Fruit fly (Drosophila melanogaster) whole organism, embryonic: ENCODE results near the gene CG8065.

Source experiments
- CG10654 ChIP-seq: fragments of 200-800 bp; sonication (Bioruptor generic); optimal IDR thresholded peaks from 2 replicates; lab custom pipeline; 2016; ENCODE audit warnings: missing biosample characterization, missing genetic modification characterization
- CG12391 ChIP-seq: fragments of 200-800 bp; sonication (Bioruptor generic); optimal IDR thresholded peaks from 3 replicates; lab custom pipeline; 2018; ENCODE audit warnings: missing biosample characterization, mild to moderate bottlenecking, missing genetic modification characterization, moderate library complexity
- CG12659 ChIP-seq: fragments of 200-800 bp; sonication (Bioruptor generic); optimal IDR thresholded peaks from 3 replicates; lab custom pipeline; 2017; ENCODE audit warnings: mild to moderate bottlenecking, missing biosample characterization, missing genetic modification reagents, missing genetic modification characterization
- CG13775 ChIP-seq: fragments of 200-800 bp; sonication (Bioruptor generic); optimal IDR thresholded peaks from 3 replicates; lab custom pipeline; 2017; ENCODE audit warnings: missing biosample characterization, mild to moderate bottlenecking, missing genetic modification characterization
- CG1602 ChIP-seq: fragments of 200-800 bp; sonication (Bioruptor generic); optimal IDR thresholded peaks from 3 replicates; lab custom pipeline; 2016; ENCODE audit warnings: missing biosample characterization, missing genetic modification characterization
- CG17385 ChIP-seq: fragments of 200-800 bp; sonication (Bioruptor generic); optimal IDR thresholded peaks from 3 replicates; lab custom pipeline; 2018; ENCODE audit warnings: missing biosample characterization, mild to moderate bottlenecking, missing genetic modification characterization
- CG17802 ChIP-seq: fragments of 200-800 bp; sonication (Bioruptor generic); optimal IDR thresholded peaks from 2 replicates; lab custom pipeline; 2018; ENCODE audit warnings: missing biosample characterization, mild to moderate bottlenecking, missing genetic modification characterization, moderate library complexity
- CG2199 ChIP-seq: fragments of 200-800 bp; sonication (Bioruptor generic); IDR thresholded peaks from 3 replicates; pipeline ENCODE4 v1.3.6; 2022; ENCODE audit warnings: missing biosample characterization, missing genetic modification characterization
- CG4404 ChIP-seq: fragments of 200-800 bp; sonication (Bioruptor generic); IDR thresholded peaks from 2 replicates; pipeline ENCODE4 v1.3.6; 2022; ENCODE audit warnings: missing biosample characterization, missing genetic modification characterization
- CG6175 ChIP-seq: fragments of 200-800 bp; sonication (Bioruptor generic); IDR thresholded peaks from 3 replicates; pipeline ENCODE4 v1.3.6; 2022; ENCODE audit warnings: missing biosample characterization, missing genetic modification characterization
- CG6654 ChIP-seq: fragments of 200-800 bp; sonication (Bioruptor generic); optimal IDR thresholded peaks from 2 replicates; lab custom pipeline; 2017; ENCODE audit warnings: missing biosample characterization, mild to moderate bottlenecking, missing genetic modification characterization
- CG6683 ChIP-seq: fragments of 200-800 bp; sonication (Bioruptor generic); optimal IDR thresholded peaks from 2 replicates; lab custom pipeline; 2017; ENCODE audit warnings: missing biosample characterization, mild to moderate bottlenecking, missing genetic modification characterization, missing genetic modification reagents
- Doc3 ChIP-seq: fragments of 200-800 bp; sonication (Bioruptor generic); IDR thresholded peaks from 3 replicates; pipeline ENCODE4 v1.3.6; 2022; ENCODE audit warnings: missing biosample characterization, missing genetic modification characterization; ENCODE audit not compliant: partially characterized antibody
- Drgx ChIP-seq: fragments of 200-800 bp; sonication (Bioruptor generic); IDR thresholded peaks from 2 replicates; pipeline ENCODE4 v1.3.6; 2022; ENCODE audit warnings: missing biosample characterization, missing genetic modification characterization
- Ets65A ChIP-seq: fragments of 200-800 bp; sonication (Bioruptor generic); peaks from one replicate; lab custom pipeline; 2016; ENCODE audit warnings: missing biosample characterization, missing genetic modification characterization
- Hr51 ChIP-seq, 2 experiments: fragments of 200-800 bp; sonication (Bioruptor generic); optimal IDR thresholded peaks; 2 replicates in 1 of 2; 3 replicates in 1 of 2; lab custom pipeline; 2016 to 2018; ENCODE audit warnings: missing biosample characterization in 2 of 2, missing genetic modification characterization in 2 of 2, mild to moderate bottlenecking in 1 of 2, moderate library complexity in 1 of 2
- Jarid2 ChIP-seq: fragments of 200-800 bp; sonication (Bioruptor generic); optimal IDR thresholded peaks from 3 replicates; lab custom pipeline; 2017; ENCODE audit warnings: mild to moderate bottlenecking, missing biosample characterization, missing genetic modification reagents, missing genetic modification characterization
- Oli ChIP-seq: fragments of 200-800 bp; sonication (Bioruptor generic); optimal IDR thresholded peaks from 2 replicates; lab custom pipeline; 2018; ENCODE audit warnings: missing biosample characterization, mild to moderate bottlenecking, missing genetic modification characterization, moderate library complexity
- Rx ChIP-seq: fragments of 200-800 bp; sonication (Bioruptor generic); IDR thresholded peaks from 2 replicates; pipeline ENCODE4 v1.3.6; 2022; ENCODE audit warnings: missing biosample characterization, missing genetic modification characterization
- Sox102F ChIP-seq: fragments of 200-800 bp; sonication (Bioruptor generic); optimal IDR thresholded peaks from 2 replicates; lab custom pipeline; 2018; ENCODE audit warnings: missing biosample characterization, mild to moderate bottlenecking, missing genetic modification characterization, moderate library complexity
- Xbp1 ChIP-seq: fragments of 200-800 bp; sonication (Bioruptor generic); optimal IDR thresholded peaks from 3 replicates; lab custom pipeline; 2016; ENCODE audit warnings: missing biosample characterization, mild to moderate bottlenecking, missing genetic modification characterization
- abd-A ChIP-seq: fragments of 200-800 bp; sonication (Bioruptor generic); optimal IDR thresholded peaks from 3 replicates; lab custom pipeline; 2019; ENCODE audit warnings: missing biosample characterization, mild to moderate bottlenecking, missing genetic modification characterization, moderate library complexity
- al ChIP-seq: fragments of 200-800 bp; sonication (Bioruptor generic); IDR thresholded peaks from 2 replicates; pipeline ENCODE4 v1.3.6; 2022; ENCODE audit warnings: missing biosample characterization, missing genetic modification characterization
- ase ChIP-seq: fragments of 200-800 bp; sonication (Bioruptor generic); IDR thresholded peaks from 3 replicates; pipeline ENCODE4 v1.3.6; 2022; ENCODE audit warnings: missing biosample characterization, missing genetic modification characterization
- chif ChIP-seq, 2 experiments: fragments of 200-800 bp; sonication (Bioruptor generic); optimal IDR thresholded peaks; 3 replicates each; lab custom pipeline; 2016; ENCODE audit warnings: missing biosample characterization in 2 of 2, missing genetic modification characterization in 2 of 2
- crol ChIP-seq: fragments of 200-800 bp; sonication (Bioruptor generic); IDR thresholded peaks from 2 replicates; pipeline ENCODE4 v1.3.6; 2022; ENCODE audit warnings: missing biosample characterization, missing genetic modification characterization
- dati ChIP-seq: fragments of 200-800 bp; sonication (Bioruptor generic); IDR thresholded peaks from 2 replicates; pipeline ENCODE4 v1.3.6; 2022; ENCODE audit warnings: missing biosample characterization, missing genetic modification characterization
- dimm ChIP-seq: fragments of 200-800 bp; sonication (Bioruptor generic); IDR thresholded peaks from 2 replicates; pipeline ENCODE4 v1.3.6; 2022; ENCODE audit warnings: missing biosample characterization, missing genetic modification characterization
- dm ChIP-seq: fragments of 200-800 bp; sonication (Bioruptor generic); optimal IDR thresholded peaks from 3 replicates; lab custom pipeline; 2016; ENCODE audit warnings: missing biosample characterization, missing genetic modification characterization
- dysf ChIP-seq: fragments of 200-800 bp; sonication (Bioruptor generic); IDR thresholded peaks from 3 replicates; pipeline ENCODE4 v1.3.6; 2022; ENCODE audit warnings: missing biosample characterization, missing genetic modification characterization
- fd3F ChIP-seq: fragments of 200-800 bp; sonication (Bioruptor generic); optimal IDR thresholded peaks from 2 replicates; lab custom pipeline; 2018; ENCODE audit warnings: missing biosample characterization, mild to moderate bottlenecking, missing genetic modification characterization, moderate library complexity
- gem ChIP-seq: fragments of 200-800 bp; sonication (Bioruptor generic); optimal IDR thresholded peaks from 2 replicates; lab custom pipeline; 2019; ENCODE audit warnings: missing biosample characterization, mild to moderate bottlenecking, missing genetic modification characterization, moderate library complexity
- grau ChIP-seq: fragments of 200-800 bp; optimal IDR thresholded peaks from 3 replicates; lab custom pipeline; 2019; ENCODE audit warnings: missing biosample characterization, mild to moderate bottlenecking, missing genetic modification characterization, moderate library complexity
- lbe ChIP-seq: fragments of 200-800 bp; sonication (Bioruptor generic); optimal IDR thresholded peaks from 2 replicates; lab custom pipeline; 2016; ENCODE audit warnings: missing biosample characterization, mild to moderate bottlenecking, missing genetic modification characterization
- prd ChIP-seq, 3 experiments: fragments of >200 bp in 2 of 3; fragments of 200-800 bp in 1 of 3; sonication (Bioruptor generic) in 1 of 3; optimal IDR thresholded peaks in 2 of 3; IDR thresholded peaks in 1 of 3; 2 replicates in 2 of 3; 3 replicates in 1 of 3; pipeline versions ENCODE4 v1.3.6 to Lab custom; 2017 to 2022; ENCODE audit warnings: missing biosample characterization in 1 of 3, missing genetic modification characterization in 1 of 3
- salm ChIP-seq: fragments of 200-800 bp; sonication (Bioruptor generic); optimal IDR thresholded peaks from 2 replicates; lab custom pipeline; 2018; ENCODE audit warnings: missing biosample characterization, mild to moderate bottlenecking, missing genetic modification characterization
- sd ChIP-seq: fragments of 200-800 bp; sonication (Bioruptor generic); optimal IDR thresholded peaks from 3 replicates; lab custom pipeline; 2018; ENCODE audit warnings: missing biosample characterization, mild to moderate bottlenecking, missing genetic modification characterization, moderate library complexity
- usp ChIP-seq: fragments of >200 bp; optimal IDR thresholded peaks from 2 replicates; lab custom pipeline; 2017; ENCODE audit warnings: missing biosample characterization, missing genetic modification characterization
- zen ChIP-seq: fragments of 200-800 bp; sonication (Bioruptor generic); optimal IDR thresholded peaks from 3 replicates; lab custom pipeline; 2018; ENCODE audit warnings: missing biosample characterization, mild to moderate bottlenecking, missing genetic modification characterization, moderate library complexity

The CG8065 gene

DNA sequence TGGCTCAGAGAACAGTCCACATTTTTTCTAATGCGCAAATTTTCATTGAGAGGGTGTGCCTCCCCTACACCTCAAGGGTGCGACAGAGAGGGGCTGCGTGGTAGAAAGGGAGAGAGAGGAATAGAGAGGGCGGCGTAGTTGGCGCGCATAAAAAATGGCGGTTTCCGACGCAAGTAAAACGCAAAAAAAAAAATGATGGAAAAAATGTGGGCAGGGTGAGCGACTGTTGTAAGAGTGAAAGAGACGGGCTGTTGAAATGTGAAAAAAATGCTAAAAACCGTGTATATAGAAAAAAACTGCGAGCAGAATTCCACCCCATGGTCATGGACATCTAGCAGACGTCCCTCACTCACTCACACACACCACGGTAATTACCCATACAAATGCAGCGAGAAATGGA lies 10.6 kb downstream of the CG8065 start (continued):
- TF ChIP-seq sd (peak; percentile 31), Doc3 (GFP tag; lab: Robert Waterston, UW) (no peak), abd-A (tag; lab: Kevin White, UChicago) (peak; percentile 87)

DNA sequence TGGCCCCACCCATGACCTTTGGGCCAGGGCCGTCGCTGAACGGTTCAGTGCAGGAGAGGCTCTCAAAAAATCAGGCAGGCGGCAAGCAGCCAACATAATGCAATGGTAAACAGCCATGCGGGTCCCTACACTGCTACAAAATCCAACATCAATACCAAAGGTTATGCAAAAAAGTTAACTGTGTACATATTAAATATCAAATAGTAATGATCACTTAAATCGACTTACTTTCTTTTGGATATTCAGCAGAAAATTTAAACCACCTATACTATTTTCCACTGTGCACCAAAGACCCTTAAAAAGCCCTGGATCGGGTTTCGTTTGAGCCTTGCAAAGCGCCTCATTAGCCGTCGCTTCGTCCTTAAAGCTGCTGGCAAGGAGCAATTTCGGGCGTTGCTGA lies 11.6 kb downstream of the CG8065 start:
- TF ChIP-seq Jarid2 (no peak), prd (optimal IDR thresholded peaks at IDR 0.05; lab: Kevin White, UChicago) (no peak), prd (GFP tag; IDR thresholded peaks at IDR 0.05; lab: Robert Waterston, UW) (peak; percentile 18; the same call in 1 of the 3 replicates), lbe (GFP tag; lab: Kevin White, UChicago) (peak; percentile 15), CG4404 (GFP tag; lab: Robert Waterston, UW) (0 out of 2 replicates have a peak, but pooled peaks have one; percentile 15), al (GFP tag; lab: Robert Waterston, UW) (no peak), CG10654 (GFP tag; lab: Kevin White, UChicago) (no peak), CG6683 (GFP tag; lab: Kevin White, UChicago) (no peak), CG6175 (GFP tag; lab: Robert Waterston, UW) (no peak), CG12659 (no peak), Hr51 (GFP tag; optimal IDR thresholded peaks at IDR 0.05; lab: Kevin White, UChicago) (no peak), chif (GFP tag; optimal IDR thresholded peaks at IDR 0.05; lab: Kevin White, UChicago) (no peak), salm (tag; lab: Kevin White, UChicago) (no peak), CG1602 (no peak), Drgx (GFP tag; lab: Robert Waterston, UW) (0 out of 2 replicates have a peak, but pooled peaks have one; percentile 13), zen (tag; lab: Kevin White, UChicago) (no peak), CG17802 (tag; lab: Kevin White, UChicago) (no peak), abd-A (tag; lab: Kevin White, UChicago) (no peak)

DNA sequence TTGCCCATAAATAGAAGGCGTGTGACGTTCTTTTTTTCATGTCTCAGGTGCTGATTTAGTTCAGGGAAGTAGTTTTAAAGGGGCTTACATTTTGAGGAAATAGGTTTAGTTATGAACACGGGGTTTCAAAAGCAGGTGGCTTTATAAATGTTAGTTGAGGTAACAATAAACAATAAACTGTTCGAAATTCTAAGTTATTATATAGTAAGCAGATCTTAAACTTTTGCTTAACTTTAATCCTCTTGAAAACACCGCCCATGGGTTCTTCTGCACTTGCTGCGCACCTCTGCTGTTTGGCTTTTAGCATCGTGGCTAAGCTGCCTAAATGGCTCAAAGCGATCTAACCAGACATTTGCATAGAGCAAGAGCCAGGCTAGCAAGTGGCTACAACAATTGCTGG lies 15.1 kb downstream of the CG8065 start:
- TF ChIP-seq dm (GFP tag; lab: Kevin White, UChicago) (no peak), Drgx (GFP tag; lab: Robert Waterston, UW) (peak; percentile 54; the same call in 1 of the 2 replicates), CG6654 (no peak), Ets65A (peak; percentile 58)
- TF ChIP-seq, all 482 proteins: peak for 2

dm6 chr3L:10233025-10233424 lies 17.6 kb downstream of the CG8065 start:
- TF ChIP-seq CG2199 (GFP tag; lab: Robert Waterston, UW) = peak; percentile 96
- TF ChIP-seq dimm = no peak
- TF ChIP-seq, all 482 proteins: peak for 1

DNA sequence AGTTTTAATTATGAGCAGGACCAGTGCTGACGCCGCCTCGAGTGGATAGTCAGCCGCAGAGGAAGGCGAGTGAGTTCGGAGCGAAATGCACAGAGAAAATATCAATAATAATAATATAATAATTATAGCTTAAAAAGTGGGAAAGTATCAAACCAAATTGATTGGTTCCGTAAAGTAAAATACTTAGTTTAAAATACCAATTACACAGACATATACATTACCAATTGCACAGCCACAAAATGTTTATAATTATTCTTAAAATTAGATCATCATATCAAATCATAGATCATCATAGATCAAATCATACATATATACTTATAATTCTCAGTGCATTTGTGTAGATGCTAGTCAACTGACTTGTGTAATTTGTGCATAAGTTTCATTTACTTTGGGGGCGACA lies 23.1 kb downstream of the CG8065 start:
- TF ChIP-seq Rx (GFP tag; lab: Robert Waterston, UW) = no peak

DNA sequence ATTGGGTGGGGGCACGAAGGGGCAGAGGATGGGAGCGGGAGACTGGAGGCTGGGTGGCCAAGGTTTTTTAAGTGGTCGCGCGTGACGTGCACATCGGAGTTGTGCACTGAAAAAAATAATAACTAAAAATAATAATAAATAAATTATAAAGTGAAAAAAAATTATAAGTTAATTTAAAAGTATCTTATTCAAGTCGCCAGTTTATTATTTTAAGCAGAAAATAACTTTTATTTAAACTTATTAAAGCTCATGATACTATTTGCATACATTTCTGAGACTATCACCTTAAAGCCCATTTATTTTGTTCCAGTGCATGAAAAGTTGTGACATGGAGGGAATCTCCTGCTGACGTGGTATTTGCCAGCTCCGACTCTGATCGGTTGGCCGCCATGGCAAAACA lies 26.8 kb downstream of the CG8065 start:
- TF ChIP-seq CG12391 (tag; lab: Kevin White, UChicago) = peak; percentile 11
- no peak for TF ChIP-seq usp (GFP tag; lab: Kevin White, UChicago)
- peak; percentile 1 for TF ChIP-seq CG17385 (GFP tag; lab: Kevin White, UChicago)
- peak in 1 of 2 experiments; percentile 20 for TF ChIP-seq Hr51 (GFP tag; optimal IDR thresholded peaks at IDR 0.05; lab: Kevin White, UChicago)
- TF ChIP-seq CG13775 = no peak
- TF ChIP-seq Oli (tag; lab: Kevin White, UChicago) = peak; percentile 2
- no peak for TF ChIP-seq fd3F (GFP tag; lab: Kevin White, UChicago)
- peak; percentile 42 for TF ChIP-seq gem (tag; lab: Kevin White, UChicago)
- no peak for TF ChIP-seq dati
- 0 out of 3 replicates have a peak, but pooled peaks have one; percentile 5 for TF ChIP-seq ase (GFP tag; lab: Robert Waterston, UW)
- 0 out of 2 replicates have a peak, but pooled peaks have one; percentile 3 for TF ChIP-seq crol (GFP tag; lab: Robert Waterston, UW)
- TF ChIP-seq Sox102F (GFP tag; lab: Kevin White, UChicago) = peak; percentile 20
- no peak for TF ChIP-seq dysf (GFP tag; lab: Robert Waterston, UW)
- peak; percentile 18 for TF ChIP-seq grau (tag; lab: Kevin White, UChicago)
- TF ChIP-seq Xbp1 (GFP tag; lab: Kevin White, UChicago) = peak; percentile 14
- TF ChIP-seq, all 482 proteins: peak for 10
